Fruit fly (Drosophila melanogaster): Measurements from ENCODE around the gene CG32486.

The CG32486 gene

DNA sequence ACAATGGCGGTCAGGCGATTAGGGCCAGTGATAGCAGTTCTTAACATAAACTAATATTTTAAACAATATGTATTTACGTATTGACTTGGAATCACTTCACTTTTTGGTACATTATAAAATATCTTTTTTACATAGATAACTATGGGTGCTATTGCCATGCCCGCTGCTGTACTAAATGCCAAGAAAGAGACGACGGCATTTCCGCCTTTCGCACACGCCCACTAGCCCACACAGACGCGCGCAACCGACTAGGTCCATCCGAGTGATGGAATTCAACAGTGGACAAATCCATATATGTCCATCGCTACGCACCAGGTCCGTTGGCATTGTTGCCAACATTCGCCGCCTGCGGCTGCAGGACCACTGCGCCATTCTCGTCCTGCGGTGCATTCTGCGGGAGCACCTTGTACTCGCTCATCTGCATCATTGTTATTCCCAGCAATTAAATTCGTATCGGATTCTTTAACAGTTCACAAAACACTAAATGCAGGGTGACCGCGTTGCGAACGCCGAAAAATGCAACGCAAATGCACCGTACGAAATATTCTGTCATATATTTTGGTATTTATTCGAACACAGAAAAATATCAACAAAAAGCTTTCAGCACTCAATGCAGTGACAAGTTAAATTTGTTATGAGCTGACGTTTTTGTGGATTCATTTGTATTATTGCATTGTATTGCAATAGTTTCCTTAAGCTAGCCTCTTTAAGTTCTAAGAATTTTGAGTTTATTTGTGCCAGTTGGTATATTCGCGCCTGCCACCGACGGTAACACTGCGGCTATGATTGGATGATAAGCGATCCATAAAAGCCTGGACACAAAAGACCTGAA lies 24.1 kb downstream of the CG32486 start, which contains the start of the genes scramb2 and Sk2 (continued):
- peak; percentile 89 for TF ChIP-seq Spps (tag; optimal IDR thresholded peaks at IDR 0.05)
- peak; percentile 95 for TF ChIP-seq Asciz (GFP tag; optimal IDR thresholded peaks at IDR 0.05)
- TF ChIP-seq Nf-YB (GFP tag; optimal IDR thresholded peaks at IDR 0.05): peak; percentile 84
- TF ChIP-seq CG18262 (tag; optimal IDR thresholded peaks at IDR 0.05): peak; percentile 95
- TF ChIP-seq mam (GFP tag; optimal IDR thresholded peaks at IDR 0.05): peak; percentile 90
- no peak for TF ChIP-seq h (optimal IDR thresholded peaks at IDR 0.05)
- TF ChIP-seq sug (tag; optimal IDR thresholded peaks at IDR 0.05): peak; percentile 87
- peak; percentile 47; the same call in 1 of the 4 replicates for TF ChIP-seq Dll (GFP tag; IDR thresholded peaks at IDR 0.05; ENCODE audit: partially characterized antibody)
- TF ChIP-seq Hmr (GFP tag; optimal IDR thresholded peaks at IDR 0.05): peak; percentile 97
- TF ChIP-seq CG4328 (GFP tag; optimal IDR thresholded peaks at IDR 0.05): peak; percentile 90
- TF ChIP-seq CG9215 (GFP tag; IDR thresholded peaks at IDR 0.05): peak; percentile 85
- TF ChIP-seq CG11093 (GFP tag; IDR thresholded peaks at IDR 0.05): peak; percentile 90
- peak; percentile 68 for TF ChIP-seq grn (GFP tag; optimal IDR thresholded peaks at IDR 0.05)
- TF ChIP-seq MBD-R2 (GFP tag; IDR thresholded peaks at IDR 0.05): peak; percentile 80
- TF ChIP-seq CG32532 (GFP tag; IDR thresholded peaks at IDR 0.05): peak; percentile 96
- TF ChIP-seq ab (GFP tag; optimal IDR thresholded peaks at IDR 0.05): peak; percentile 71
- peak; percentile 88 for TF ChIP-seq trem (tag; optimal IDR thresholded peaks at IDR 0.05)
- no peak for TF ChIP-seq Neu2 (GFP tag; optimal IDR thresholded peaks at IDR 0.05; ENCODE audit: borderline replicate concordance)
- TF ChIP-seq Eip74EF (GFP tag; optimal IDR thresholded peaks at IDR 0.05): peak in 1 of 2 experiments; percentile 98
- peak; percentile 85 for TF ChIP-seq CG31365 (tag; optimal IDR thresholded peaks at IDR 0.05)
- TF ChIP-seq Pdp1 (GFP tag; optimal IDR thresholded peaks at IDR 0.05): peak; percentile 83 to 86
- peak; percentile 80 for TF ChIP-seq maf-S (GFP tag; optimal IDR thresholded peaks at IDR 0.05)
- peak; percentile 83 for TF ChIP-seq CG18764 (GFP tag; optimal IDR thresholded peaks at IDR 0.05)
- TF ChIP-seq CG34422 (GFP tag; IDR thresholded peaks at IDR 0.05): peak; percentile 96
- TF ChIP-seq TFAM (GFP tag; optimal IDR thresholded peaks at IDR 0.05): peak; percentile 85
- no peak for TF ChIP-seq CG8478 (optimal IDR thresholded peaks at IDR 0.05)
- TF ChIP-seq Ets65A (GFP tag): peak; percentile 99
- TF ChIP-seq dmrt99B (tag; optimal IDR thresholded peaks at IDR 0.05): peak; percentile 96
- peak; percentile 95 for TF ChIP-seq sqz (GFP tag; optimal IDR thresholded peaks at IDR 0.05)
- TF ChIP-seq tin (GFP tag; optimal IDR thresholded peaks at IDR 0.05): peak; percentile 95
- TF ChIP-seq fd102C (GFP tag; optimal IDR thresholded peaks at IDR 0.05): peak; percentile 80
- peak; percentile 73 for TF ChIP-seq Bteb2 (GFP tag; optimal IDR thresholded peaks at IDR 0.05)
- peak; percentile 95 for TF ChIP-seq row (GFP tag; IDR thresholded peaks at IDR 0.05)
- no peak for TF ChIP-seq Doc3 (GFP tag; IDR thresholded peaks at IDR 0.05; ENCODE audit: partially characterized antibody)
- TF ChIP-seq slp2 (GFP tag; optimal IDR thresholded peaks at IDR 0.05): peak; percentile 87
- peak; percentile 95 for TF ChIP-seq CG14014 (GFP tag; IDR thresholded peaks at IDR 0.05)
- peak; percentile 92 for TF ChIP-seq esg (GFP tag; conservative IDR thresholded peaks at IDR 0.05)
- peak; percentile 81 for TF ChIP-seq NC2α (GFP tag; optimal IDR thresholded peaks at IDR 0.05)
- TF ChIP-seq CG11085 (GFP tag; IDR thresholded peaks at IDR 0.05): peak; percentile 91
- TF ChIP-seq CG8388 (GFP tag; optimal IDR thresholded peaks at IDR 0.05): peak; percentile 94
- TF ChIP-seq ap (GFP tag; IDR thresholded peaks at IDR 0.05): peak; percentile 94
- peak; percentile 91 to 94 for TF ChIP-seq dpn (GFP tag; optimal IDR thresholded peaks at IDR 0.05)
- TF ChIP-seq E2f1 (GFP tag; IDR thresholded peaks at IDR 0.05): peak; percentile 92
- TF ChIP-seq CG30403 (GFP tag; optimal IDR thresholded peaks at IDR 0.05): peak; percentile 94
- peak; percentile 97 for TF ChIP-seq CG11695 (GFP tag; IDR thresholded peaks at IDR 0.05)
- TF ChIP-seq Opbp (GFP tag; IDR thresholded peaks at IDR 0.05; ENCODE audit: partially characterized antibody): no peak
- TF ChIP-seq CG7556 (GFP tag; optimal IDR thresholded peaks at IDR 0.05): peak; percentile 95
- peak; percentile 84 for TF ChIP-seq CG16779 (GFP tag; IDR thresholded peaks at IDR 0.05)
- peak; percentile 92 for TF ChIP-seq org-1 (GFP tag; optimal IDR thresholded peaks at IDR 0.05)
- peak; percentile 87 for TF ChIP-seq CG3407 (GFP tag; optimal IDR thresholded peaks at IDR 0.05)

Data from whole organism, embryonic.